Worm (Caenorhabditis elegans) whole organism, midembryonic: ENCODE data around the gene sut-1.

Experiments
- T22C8.4 ChIP-seq: fragments of 200-800 bp; sonication (Bioruptor generic); IDR thresholded peaks from 2 replicates; pipeline ENCODE4 v1.3.6; 2022; ENCODE audit warnings: missing genetic modification characterization, missing compliant biosample characterization
- cog-1 ChIP-seq: sonication (generic microtip); optimal IDR thresholded peaks from 2 replicates; lab custom pipeline; 2016; ENCODE audit warnings: missing genetic modification characterization, missing compliant biosample characterization
- flt-1 ChIP-seq: fragments of 200-800 bp; sonication (Bioruptor generic); IDR thresholded peaks from 2 replicates; pipeline ENCODE4 v1.3.6; 2022; ENCODE audit warnings: missing genetic modification characterization, missing compliant biosample characterization
- klf-2 ChIP-seq: fragments of 200-800 bp; sonication (Bioruptor generic); conservative IDR thresholded peaks from 2 replicates; pipeline ENCODE4 v1.3.6; 2022; ENCODE audit warnings: missing genetic modification reagents, missing genetic modification characterization, missing compliant biosample characterization
- med-1 ChIP-seq: sonication (generic microtip); optimal IDR thresholded peaks from 2 replicates; lab custom pipeline; 2017; ENCODE audit warnings: missing genetic modification characterization, mild to moderate bottlenecking, missing compliant biosample characterization, antibody characterized with exemption, missing genetic modification reagents; ENCODE audit not compliant: insufficient read depth
- ref-1 ChIP-seq: fragments of 200-800 bp; sonication (Bioruptor generic); conservative IDR thresholded peaks from 2 replicates; pipeline ENCODE4 v1.3.6; 2022; ENCODE audit warnings: missing genetic modification reagents, missing genetic modification characterization, missing compliant biosample characterization
- tab-1 ChIP-seq: fragments of 200-800 bp; sonication (Bioruptor generic); IDR thresholded peaks from 2 replicates; pipeline ENCODE4 v1.3.6; 2022; ENCODE audit warnings: missing genetic modification characterization, missing compliant biosample characterization
- ztf-23 ChIP-seq: fragments of 200-800 bp; sonication (Bioruptor generic); IDR thresholded peaks from 2 replicates; pipeline ENCODE4 v1.3.6; 2022; ENCODE audit warnings: missing genetic modification reagents, missing genetic modification characterization, missing compliant biosample characterization
- ztf-29 ChIP-seq: fragments of 200-800 bp; sonication (Bioruptor generic); IDR thresholded peaks from 2 replicates; pipeline ENCODE4 v1.3.6; 2022; ENCODE audit warnings: missing genetic modification reagents, missing genetic modification characterization, missing compliant biosample characterization

The sut-1 gene

DNA sequence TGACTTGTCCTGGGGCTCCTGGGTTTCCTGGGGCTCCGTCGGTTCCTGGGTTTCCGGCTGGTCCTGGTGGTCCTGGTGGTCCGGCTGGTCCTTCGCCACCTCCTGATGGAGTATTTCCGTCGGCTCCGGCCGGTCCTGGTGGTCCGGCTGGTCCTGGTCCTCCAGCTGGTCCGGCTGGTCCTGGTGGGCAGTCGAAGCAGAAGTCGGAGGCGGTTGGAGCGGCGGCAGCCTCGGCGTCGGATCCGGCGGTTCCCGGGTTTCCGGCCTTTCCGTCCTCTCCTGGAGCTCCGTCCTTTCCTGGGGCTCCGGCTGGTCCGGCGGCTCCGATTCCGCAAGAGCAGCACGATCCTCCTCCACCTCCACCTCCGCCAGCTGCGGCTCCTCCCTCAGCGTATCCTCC lies 17.8 kb downstream of the sut-1 start:
- TF ChIP-seq flt-1 (GFP tag; lab: Robert Waterston, UW) (no peak), tab-1 (GFP tag; lab: Robert Waterston, UW) (no peak), ztf-29 (no peak), T22C8.4 (GFP tag; lab: Robert Waterston, UW) (no peak), med-1 (no peak), ztf-23 (GFP tag; lab: Robert Waterston, UW) (no peak), klf-2 (GFP tag; lab: Robert Waterston, UW) (no peak), ref-1 (GFP tag; lab: Robert Waterston, UW) (no peak), cog-1 (tag; lab: Kevin White, UChicago) (no peak)

DNA sequence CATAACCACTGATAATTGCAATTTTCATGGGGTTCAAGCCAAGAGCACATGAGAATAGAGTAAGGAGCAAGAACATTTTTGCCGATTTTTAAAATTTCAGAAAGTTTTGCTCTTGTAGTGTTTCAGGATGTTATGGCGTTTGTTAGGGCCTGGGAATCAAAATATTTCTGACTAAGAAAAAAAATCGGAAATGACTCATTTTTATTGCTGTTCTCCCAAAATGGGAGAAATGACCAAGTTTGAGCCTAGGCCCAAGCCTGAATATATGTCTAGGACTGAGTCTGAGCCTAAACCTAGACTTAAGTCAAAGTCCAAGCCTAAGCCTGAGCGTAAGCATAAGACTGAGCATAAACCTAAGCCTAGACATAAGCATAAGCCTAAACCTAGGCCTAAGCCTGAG lies 18.7 kb downstream of the sut-1 start, which contains the start of gene T13B5.9:
T13B5.9 (minus strand) TSS at position 101 of the 400 bp plus-strand sequence.
- no peak for TF ChIP-seq flt-1 (GFP tag; lab: Robert Waterston, UW)
- no peak for TF ChIP-seq ztf-23 (GFP tag; lab: Robert Waterston, UW)
- no peak for TF ChIP-seq tab-1 (GFP tag; lab: Robert Waterston, UW)
- no peak for TF ChIP-seq med-1
- TF ChIP-seq klf-2 (GFP tag; lab: Robert Waterston, UW), result no peak
- no peak for TF ChIP-seq T22C8.4 (GFP tag; lab: Robert Waterston, UW)
- no peak for TF ChIP-seq cog-1 (tag; lab: Kevin White, UChicago)
- no peak for TF ChIP-seq ztf-29
- TF ChIP-seq ref-1 (GFP tag; lab: Robert Waterston, UW), result no peak

DNA sequence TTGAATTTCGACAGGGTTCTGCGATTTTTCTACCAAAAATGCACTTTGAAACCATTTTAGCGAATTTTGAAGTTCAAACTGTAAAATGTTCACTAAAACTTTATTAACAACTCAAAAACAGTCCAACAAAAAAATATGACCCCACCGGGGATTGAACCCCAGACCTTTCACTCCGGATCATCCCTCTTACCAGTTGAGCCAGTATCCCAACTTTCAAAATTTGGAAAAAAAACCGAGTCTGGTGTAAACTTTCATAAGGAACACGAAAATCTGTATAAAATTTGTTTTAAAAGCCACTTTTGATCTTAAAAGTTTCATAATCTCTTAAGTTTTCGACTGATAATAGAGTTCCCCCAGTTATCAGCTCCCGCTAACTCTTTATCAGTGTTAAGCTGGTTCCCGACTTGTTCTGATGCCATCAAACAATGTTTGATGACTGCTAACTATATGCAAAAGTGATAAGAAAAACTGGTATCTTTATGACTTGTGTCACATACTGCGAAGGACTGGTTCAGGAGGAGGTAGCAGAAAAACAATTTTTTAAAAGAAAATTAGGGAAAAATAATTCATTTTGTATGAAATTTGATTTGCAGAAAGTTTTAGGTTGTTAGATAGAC lies 19.5 kb downstream of the sut-1 start:
- TF ChIP-seq med-1 (no peak), tab-1 (GFP tag; lab: Robert Waterston, UW) (no peak), ref-1 (GFP tag; lab: Robert Waterston, UW) (no peak), klf-2 (GFP tag; lab: Robert Waterston, UW) (no peak), cog-1 (tag; lab: Kevin White, UChicago) (no peak), ztf-29 (no peak), flt-1 (GFP tag; lab: Robert Waterston, UW) (no peak), T22C8.4 (GFP tag; lab: Robert Waterston, UW) (no peak), ztf-23 (GFP tag; lab: Robert Waterston, UW) (no peak)

DNA sequence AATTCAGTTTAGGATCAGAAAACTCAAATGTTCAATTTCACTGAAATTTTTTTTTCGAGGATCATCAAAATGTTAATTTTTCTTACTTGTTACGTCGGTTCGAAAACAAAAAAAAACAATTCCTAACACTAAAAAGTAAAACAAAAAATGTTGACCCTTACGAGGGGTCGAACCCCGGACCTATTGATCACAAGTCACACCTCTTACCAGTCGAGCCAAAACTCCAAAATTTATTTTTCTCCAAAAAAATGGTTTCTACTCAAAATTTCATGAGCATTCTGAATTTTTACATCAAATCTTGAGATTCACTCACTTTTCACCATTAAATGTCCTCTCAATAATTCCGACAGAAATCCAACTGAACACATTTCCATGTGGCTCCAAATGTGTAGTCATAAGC lies 20.9 kb downstream of the sut-1 start:
- no peak for TF ChIP-seq klf-2 (GFP tag; lab: Robert Waterston, UW)
- no peak for TF ChIP-seq flt-1 (GFP tag; lab: Robert Waterston, UW)
- no peak for TF ChIP-seq tab-1 (GFP tag; lab: Robert Waterston, UW)
- no peak for TF ChIP-seq ztf-23 (GFP tag; lab: Robert Waterston, UW)
- TF ChIP-seq cog-1 (tag; lab: Kevin White, UChicago), result no peak
- TF ChIP-seq T22C8.4 (GFP tag; lab: Robert Waterston, UW), result no peak
- no peak for TF ChIP-seq ztf-29
- no peak for TF ChIP-seq ref-1 (GFP tag; lab: Robert Waterston, UW)
- no peak for TF ChIP-seq med-1

DNA sequence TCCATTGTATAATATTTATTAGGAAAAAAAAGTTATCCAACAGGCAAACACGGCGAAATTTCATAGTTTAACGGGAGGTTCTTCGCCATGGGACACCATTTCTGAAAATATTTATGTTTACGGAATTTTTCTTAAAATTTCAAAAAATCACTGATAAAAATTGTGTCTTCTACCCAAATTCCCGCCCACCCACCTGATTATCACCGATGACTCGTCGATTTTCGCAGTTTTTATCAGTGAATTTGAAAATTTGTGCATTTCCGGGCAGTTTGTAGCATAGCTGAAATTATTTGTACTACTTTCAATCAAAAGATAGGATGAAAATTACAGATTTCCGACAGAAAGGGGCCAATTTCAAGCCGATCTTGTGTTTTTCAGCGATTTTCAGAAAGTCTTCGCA lies 21.7 kb downstream of the sut-1 start:
- TF ChIP-seq ref-1 (GFP tag; lab: Robert Waterston, UW) (no peak), cog-1 (tag; lab: Kevin White, UChicago) (no peak), klf-2 (GFP tag; lab: Robert Waterston, UW) (no peak), flt-1 (GFP tag; lab: Robert Waterston, UW) (no peak), ztf-23 (GFP tag; lab: Robert Waterston, UW) (no peak), T22C8.4 (GFP tag; lab: Robert Waterston, UW) (no peak), med-1 (no peak), tab-1 (GFP tag; lab: Robert Waterston, UW) (no peak), ztf-29 (no peak)

DNA sequence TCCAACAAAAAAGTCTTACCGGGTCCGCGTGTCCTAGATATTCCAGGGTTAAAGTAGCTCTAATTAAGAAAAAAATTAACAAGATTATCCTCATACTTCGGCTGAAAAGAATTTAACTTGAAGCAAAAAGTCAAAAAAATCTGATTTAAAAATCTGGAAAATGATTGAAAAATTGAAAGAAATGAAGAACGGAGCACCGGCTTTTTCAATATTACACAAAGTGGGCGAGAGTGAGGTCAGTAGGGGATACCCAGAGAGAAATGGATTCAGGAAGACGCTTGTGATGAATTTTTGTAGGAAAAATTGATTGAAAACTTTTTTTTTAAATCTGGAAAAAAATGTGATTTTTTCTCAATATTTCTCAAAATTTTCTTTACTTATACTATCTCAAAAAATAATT lies 22.3 kb downstream of the sut-1 start, which contains the start of gene pho-14:
pho-14 (minus strand) TSS at position 101 of the 400 bp plus-strand sequence.
- TF ChIP-seq ztf-23 (GFP tag; lab: Robert Waterston, UW), result no peak
- no peak for TF ChIP-seq klf-2 (GFP tag; lab: Robert Waterston, UW)
- TF ChIP-seq ref-1 (GFP tag; lab: Robert Waterston, UW), result no peak
- no peak for TF ChIP-seq tab-1 (GFP tag; lab: Robert Waterston, UW)
- TF ChIP-seq T22C8.4 (GFP tag; lab: Robert Waterston, UW), result no peak
- TF ChIP-seq ztf-29, result no peak
- no peak for TF ChIP-seq med-1
- TF ChIP-seq flt-1 (GFP tag; lab: Robert Waterston, UW), result no peak
- no peak for TF ChIP-seq cog-1 (tag; lab: Kevin White, UChicago)

DNA sequence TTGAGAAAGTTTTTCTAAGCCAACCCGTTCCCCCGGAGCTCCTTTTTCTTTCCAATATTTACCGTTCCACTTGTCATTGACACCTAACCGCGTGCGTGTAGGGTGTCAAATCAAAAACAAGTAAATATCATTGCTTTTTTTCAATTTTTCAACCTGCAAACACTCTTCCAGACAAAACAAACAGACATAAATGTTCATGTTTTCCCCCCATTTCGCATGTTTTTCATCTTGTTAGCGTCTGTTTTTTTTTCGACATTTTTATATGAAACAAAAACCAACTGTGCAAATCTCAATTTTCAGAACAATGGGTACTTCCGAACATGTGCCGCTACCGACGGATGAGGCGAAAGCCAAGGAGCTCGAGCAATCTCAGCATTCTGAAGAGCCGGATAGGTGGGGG lies 31.4 kb downstream of the sut-1 start, which contains the start of gene snf-3:
snf-3 (plus strand) TSS at position 301 of the 400 bp plus-strand sequence.
- TF ChIP-seq ref-1 (GFP tag; lab: Robert Waterston, UW) (no peak), ztf-29 (no peak)

DNA sequence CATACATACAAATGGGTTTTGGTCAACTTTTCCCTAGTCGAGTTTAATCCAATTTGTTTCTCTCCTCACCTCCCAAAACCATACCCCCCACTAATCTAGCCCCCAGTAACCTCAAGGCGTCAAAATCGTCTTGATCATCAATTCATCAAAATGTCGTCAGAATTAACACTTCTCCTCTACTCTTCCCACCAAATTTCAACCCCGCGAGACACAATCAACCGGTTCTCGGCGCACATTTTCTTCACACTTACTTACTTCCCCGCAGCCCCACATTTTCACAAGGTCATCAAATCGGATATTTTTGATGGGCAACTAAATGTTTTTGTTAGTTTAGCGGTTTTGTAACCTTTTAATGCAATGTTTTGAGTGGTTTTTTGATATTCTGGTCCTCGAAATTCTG lies 32.3 kb downstream of the sut-1 start:
- TF ChIP-seq tab-1 (GFP tag; lab: Robert Waterston, UW), result no peak
- no peak for TF ChIP-seq T22C8.4 (GFP tag; lab: Robert Waterston, UW)
- no peak for TF ChIP-seq cog-1 (tag; lab: Kevin White, UChicago)
- TF ChIP-seq ref-1 (GFP tag; lab: Robert Waterston, UW), result no peak
- no peak for TF ChIP-seq flt-1 (GFP tag; lab: Robert Waterston, UW)
- no peak for TF ChIP-seq ztf-29
- TF ChIP-seq ztf-23 (GFP tag; lab: Robert Waterston, UW), result no peak
- no peak for TF ChIP-seq med-1
- TF ChIP-seq klf-2 (GFP tag; lab: Robert Waterston, UW), result no peak

DNA sequence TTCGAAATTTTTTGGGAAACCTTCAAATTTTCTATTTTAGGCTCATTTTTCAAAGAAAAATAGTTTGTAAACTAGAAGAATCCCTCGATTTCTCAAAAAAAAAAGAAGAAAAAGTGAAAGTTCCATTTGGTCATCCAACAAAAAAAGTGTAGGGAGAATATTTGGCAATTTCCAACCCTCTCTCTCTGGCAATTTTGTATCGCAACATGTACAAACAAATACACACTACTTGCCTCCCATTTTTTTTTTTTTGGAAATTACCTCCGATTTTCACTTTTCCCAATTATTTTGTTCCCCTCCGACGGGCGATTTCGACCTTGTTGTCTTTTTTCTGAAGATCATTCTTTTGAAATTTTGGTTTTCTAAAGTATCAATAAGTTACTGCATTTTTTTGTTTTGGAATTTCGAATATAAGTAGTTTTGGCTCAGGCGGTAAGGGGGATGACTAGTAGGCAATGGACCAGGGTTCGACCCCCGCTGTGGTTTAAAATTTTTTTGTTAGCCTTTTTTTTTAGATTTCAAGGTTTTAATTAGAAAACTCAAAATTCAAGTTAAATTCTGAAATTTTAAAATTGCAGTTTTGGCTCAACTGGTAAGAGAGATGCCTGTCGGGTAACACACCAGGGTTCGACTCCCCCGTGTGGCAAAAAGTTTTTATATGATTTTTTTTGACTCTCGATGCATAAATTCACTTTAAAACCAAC lies 34.4 kb downstream of the sut-1 start:
- TF ChIP-seq ztf-23 (GFP tag; lab: Robert Waterston, UW) (no peak), ztf-29 (no peak), ref-1 (GFP tag; lab: Robert Waterston, UW) (no peak), med-1 (no peak), tab-1 (GFP tag; lab: Robert Waterston, UW) (no peak), flt-1 (GFP tag; lab: Robert Waterston, UW) (no peak), klf-2 (GFP tag; lab: Robert Waterston, UW) (no peak), T22C8.4 (GFP tag; lab: Robert Waterston, UW) (no peak), cog-1 (tag; lab: Kevin White, UChicago) (no peak)
